Worm (Caenorhabditis elegans) whole organism, young adult: ENCODE data around the gene abu-13.

Experiments used
- C17E4.6 ChIP-seq: fragments of 200-800 bp; sonication (Bioruptor generic); IDR thresholded peaks from 2 replicates; pipeline ENCODE4 v1.3.6; 2022; ENCODE audit warnings: missing genetic modification reagents, missing genetic modification characterization, missing compliant biosample characterization
- D2030.7 ChIP-seq: fragments of 200-800 bp; sonication (Bioruptor generic); IDR thresholded peaks from 2 replicates; pipeline ENCODE4 v1.3.6; 2022; ENCODE audit warnings: missing genetic modification reagents, missing genetic modification characterization, missing compliant biosample characterization
- F23B12.7 ChIP-seq: sonication (generic microtip); optimal IDR thresholded peaks from 2 replicates; lab custom pipeline; 2017; ENCODE audit warnings: missing genetic modification characterization, mild to moderate bottlenecking, missing compliant biosample characterization, antibody characterized with exemption, moderate library complexity; ENCODE audit not compliant: insufficient read depth
- F57A8.1 ChIP-seq: fragments of 200-800 bp; sonication (Bioruptor generic); optimal IDR thresholded peaks from 2 replicates; lab custom pipeline; 2018; ENCODE audit warnings: mild to moderate bottlenecking, missing genetic modification characterization, moderate library complexity, missing compliant biosample characterization
- K11D2.4 ChIP-seq: fragments of 200-800 bp; sonication (Bioruptor generic); IDR thresholded peaks from 2 replicates; pipeline ENCODE4 v1.3.6; 2022; ENCODE audit warnings: missing genetic modification reagents, missing genetic modification characterization, missing compliant biosample characterization
- K12H6.12 ChIP-seq: fragments of 200-800 bp; sonication (Bioruptor generic); optimal IDR thresholded peaks from 2 replicates; lab custom pipeline; 2018; ENCODE audit warnings: mild to moderate bottlenecking, missing genetic modification characterization, missing compliant biosample characterization
- T26A5.8 ChIP-seq: sonication (generic microtip); optimal IDR thresholded peaks from 2 replicates; lab custom pipeline; 2016; ENCODE audit warnings: missing genetic modification characterization, missing compliant biosample characterization
- Y53F4B.3 ChIP-seq: fragments of 200-800 bp; sonication (Bioruptor generic); IDR thresholded peaks from 2 replicates; pipeline ENCODE4 v1.3.6; 2022; ENCODE audit warnings: missing genetic modification reagents, missing genetic modification characterization, missing compliant biosample characterization
- Y53G8AR.9 ChIP-seq: fragments of 200-800 bp; sonication (Bioruptor generic); conservative IDR thresholded peaks from 2 replicates; pipeline ENCODE4 v1.3.6; 2022; ENCODE audit warnings: missing genetic modification reagents, missing genetic modification characterization, missing compliant biosample characterization
- Y56A3A.18 ChIP-seq: fragments of 200-800 bp; sonication (Bioruptor generic); IDR thresholded peaks from 2 replicates; pipeline ENCODE4 v1.3.6; 2022; ENCODE audit warnings: missing genetic modification reagents, missing genetic modification characterization, missing compliant biosample characterization
- bed-1 ChIP-seq: fragments of 200-800 bp; sonication (Bioruptor generic); IDR thresholded peaks from 2 replicates; pipeline ENCODE4 v1.3.6; 2022; ENCODE audit warnings: missing genetic modification reagents, missing genetic modification characterization, missing compliant biosample characterization
- cebp-1 ChIP-seq, 2 experiments: fragments of 200-800 bp in 1 of 2; sonication (Bioruptor generic) in 1 of 2; sonication (generic microtip) in 1 of 2; IDR thresholded peaks in 1 of 2; optimal IDR thresholded peaks in 1 of 2; 2 replicates each; pipeline versions ENCODE4 v1.3.6 to Lab custom; 2017 to 2022; ENCODE audit warnings: missing compliant biosample characterization in 2 of 2, missing genetic modification characterization in 2 of 2, mild to moderate bottlenecking in 1 of 2, missing genetic modification reagents in 1 of 2, moderate library complexity in 1 of 2
- ceh-100 ChIP-seq: fragments of 200-800 bp; sonication (Bioruptor generic); IDR thresholded peaks from 2 replicates; pipeline ENCODE4 v1.3.6; 2022; ENCODE audit warnings: missing genetic modification reagents, missing genetic modification characterization, missing compliant biosample characterization
- egl-18 ChIP-seq: fragments of 200-800 bp; sonication (Bioruptor generic); IDR thresholded peaks from 2 replicates; pipeline ENCODE4 v1.3.6; 2022; ENCODE audit warnings: missing genetic modification reagents, missing genetic modification characterization, missing compliant biosample characterization
- egl-44 ChIP-seq: fragments of 200-800 bp; sonication (Bioruptor generic); IDR thresholded peaks from 2 replicates; pipeline ENCODE4 v1.3.6; 2022; ENCODE audit warnings: missing genetic modification reagents, missing genetic modification characterization, missing compliant biosample characterization
- him-1 ChIP-seq: sonication (generic microtip); optimal IDR thresholded peaks from 2 replicates; lab custom pipeline; 2016; ENCODE audit warnings: missing genotype, missing genetic modification reagents, missing genetic modification characterization, missing compliant biosample characterization
- hrde-1 ChIP-seq: sonication (generic microtip); optimal IDR thresholded peaks from 2 replicates; lab custom pipeline; 2016; ENCODE audit warnings: missing genetic modification characterization, mild to moderate bottlenecking, missing compliant biosample characterization, moderate library complexity, missing genotype, missing genetic modification reagents, borderline replicate concordance
- let-526 ChIP-seq: fragments of 200-800 bp; sonication (Bioruptor generic); IDR thresholded peaks from 2 replicates; pipeline ENCODE4 v1.3.6; 2022; ENCODE audit warnings: missing genetic modification reagents, missing genetic modification characterization, missing compliant biosample characterization
- lin-35 ChIP-seq, 3 experiments: fragments of 150-350 bp in 2 of 3; sonication (generic microtip) in 1 of 3; optimal IDR thresholded peaks; 2 replicates each; lab custom pipeline; 2014 to 2018; ENCODE audit warnings: missing biosample characterization in 3 of 3, missing genetic modification characterization in 3 of 3, missing genetic modification reagents in 3 of 3
- lin-40 ChIP-seq: sonication (generic microtip); optimal IDR thresholded peaks from 2 replicates; lab custom pipeline; 2016; ENCODE audit warnings: missing genetic modification characterization, mild to moderate bottlenecking, missing compliant biosample characterization, missing genotype, missing genetic modification reagents
- lsy-27 ChIP-seq: sonication (generic microtip); optimal IDR thresholded peaks from 2 replicates; lab custom pipeline; 2017; ENCODE audit warnings: missing genetic modification characterization, mild to moderate bottlenecking, missing compliant biosample characterization, antibody characterized with exemption, missing genotype, borderline replicate concordance; ENCODE audit not compliant: insufficient read depth
- madf-8 ChIP-seq: fragments of 200-800 bp; sonication (Bioruptor generic); conservative IDR thresholded peaks from 2 replicates; pipeline ENCODE4 v1.3.6; 2022; ENCODE audit warnings: missing genetic modification reagents, missing genetic modification characterization, missing compliant biosample characterization
- mel-28 ChIP-seq: sonication (generic microtip); optimal IDR thresholded peaks from 2 replicates; lab custom pipeline; 2016; ENCODE audit warnings: borderline replicate concordance, mild to moderate bottlenecking, missing genetic modification characterization, missing compliant biosample characterization
- nfyb-1 ChIP-seq: fragments of 200-800 bp; sonication (Bioruptor generic); IDR thresholded peaks from 2 replicates; pipeline ENCODE4 v1.3.6; 2022; ENCODE audit warnings: missing genetic modification reagents, missing genetic modification characterization, missing compliant biosample characterization
- nhr-120 ChIP-seq: fragments of 200-800 bp; sonication (Bioruptor generic); IDR thresholded peaks from 2 replicates; pipeline ENCODE4 v1.3.6; 2022; ENCODE audit warnings: missing genetic modification characterization, missing compliant biosample characterization
- nhr-27 ChIP-seq: fragments of 200-800 bp; sonication (Bioruptor generic); optimal IDR thresholded peaks from 2 replicates; lab custom pipeline; 2018; ENCODE audit warnings: mild to moderate bottlenecking, missing genetic modification characterization, moderate library complexity, missing compliant biosample characterization
- nhr-80 ChIP-seq: sonication (generic microtip); optimal IDR thresholded peaks from 2 replicates; lab custom pipeline; 2016; ENCODE audit warnings: missing genetic modification characterization, missing compliant biosample characterization
- repo-1 ChIP-seq: sonication (generic microtip); optimal IDR thresholded peaks from 2 replicates; lab custom pipeline; 2017; ENCODE audit warnings: mild to moderate bottlenecking, missing genetic modification characterization, missing compliant biosample characterization
- rpc-1 ChIP-seq, 2 experiments: fragments of 150-350 bp in 1 of 2; sonication (generic microtip) in 1 of 2; optimal IDR thresholded peaks; 2 replicates each; lab custom pipeline; 2014 to 2018; ENCODE audit warnings: missing biosample characterization in 1 of 2, missing genetic modification characterization in 1 of 2, missing genetic modification reagents in 1 of 2, missing genotype in 1 of 2
- sdz-38 ChIP-seq: sonication (generic microtip); optimal IDR thresholded peaks from 2 replicates; lab custom pipeline; 2016; ENCODE audit warnings: missing genotype, missing genetic modification characterization, missing compliant biosample characterization
- somi-1 ChIP-seq: fragments of 200-800 bp; sonication (Bioruptor generic); optimal IDR thresholded peaks from 2 replicates; lab custom pipeline; 2018; ENCODE audit warnings: mild to moderate bottlenecking, missing genetic modification characterization, missing compliant biosample characterization
- tbp1 ChIP-seq: fragments of 200-800 bp; sonication (Bioruptor generic); optimal IDR thresholded peaks from 2 replicates; lab custom pipeline; 2018; ENCODE audit warnings: mild to moderate bottlenecking, missing genetic modification characterization, missing compliant biosample characterization
- tbx-9 ChIP-seq: sonication (generic microtip); optimal IDR thresholded peaks from 2 replicates; lab custom pipeline; 2016; ENCODE audit warnings: borderline replicate concordance, missing genetic modification characterization, inconsistent platforms, missing compliant biosample characterization
- unc-62 ChIP-seq: fragments of 150-350 bp; optimal IDR thresholded peaks from 2 replicates; lab custom pipeline; 2014; ENCODE audit warnings: missing biosample characterization, missing genetic modification reagents, missing genetic modification characterization
- ztf-18 ChIP-seq: sonication (generic microtip); optimal IDR thresholded peaks from 2 replicates; lab custom pipeline; 2016; ENCODE audit warnings: missing genotype, mild to moderate bottlenecking, missing genetic modification characterization, missing compliant biosample characterization
- ztf-26 ChIP-seq: sonication (generic microtip); optimal IDR thresholded peaks from 2 replicates; lab custom pipeline; 2017; ENCODE audit warnings: missing genetic modification characterization, missing compliant biosample characterization

Gene abu-13

ce11 chrIII:6912381-6912780, 33.3 kb downstream of the abu-13 start, which contains the start of gene pdf-1:
TSS of gene pdf-1 (minus strand) at chrIII:6912481.
- no peak for TF ChIP-seq nfyb-1 (GFP tag; lab: Robert Waterston, UW)
- no peak for TF ChIP-seq D2030.7 (GFP tag; lab: Robert Waterston, UW)

ce11 chrIII:6906409-6906808, 39.3 kb downstream of the abu-13 start, which contains the start of gene T07E3.2:
TSS of gene T07E3.2 (plus strand) at chrIII:6906709.
- no peak for TF ChIP-seq madf-8
- TF ChIP-seq, all 124 proteins: peak for 0

ce11 chrIII:6904468-6904867, 41.2 kb downstream of the abu-13 start:
- TF ChIP-seq egl-18 (GFP tag; lab: Robert Waterston, UW) = no peak
- no peak for TF ChIP-seq K12H6.12 (tag; lab: Kevin White, UChicago)
- no peak for TF ChIP-seq nhr-120 (GFP tag; lab: Robert Waterston, UW)
- TF ChIP-seq F23B12.7 (tag; lab: Kevin White, UChicago) = no peak
- TF ChIP-seq lin-35 (GFP tag; optimal IDR thresholded peaks at IDR 0.05; lab: Kevin White, UChicago) = no peak
- TF ChIP-seq ceh-100 (GFP tag; lab: Robert Waterston, UW) = no peak
- no peak for TF ChIP-seq Y56A3A.18 (GFP tag; lab: Robert Waterston, UW)
- no peak for TF ChIP-seq ztf-18 (tag; lab: Kevin White, UChicago)
- TF ChIP-seq tbx-9 (tag; lab: Kevin White, UChicago) = no peak
- TF ChIP-seq unc-62 (GFP tag; lab: Kevin White, UChicago) = no peak
- TF ChIP-seq rpc-1 (optimal IDR thresholded peaks at IDR 0.05; lab: Kevin White, UChicago) = no peak
- no peak for TF ChIP-seq rpc-1 (tag; optimal IDR thresholded peaks at IDR 0.05; lab: Kevin White, UChicago)
- TF ChIP-seq let-526 = no peak
- TF ChIP-seq egl-44 (GFP tag; lab: Robert Waterston, UW) = no peak
- no peak for TF ChIP-seq hrde-1 (tag; lab: Kevin White, UChicago)
- TF ChIP-seq lin-40 (tag; lab: Kevin White, UChicago) = no peak
- TF ChIP-seq bed-1 (GFP tag; lab: Robert Waterston, UW) = no peak
- TF ChIP-seq, all 124 proteins: peak for 0

- TF ChIP-seq C17E4.6 (GFP tag; lab: Robert Waterston, UW) = no peak
- no peak for TF ChIP-seq him-1 (tag; lab: Kevin White, UChicago)
- peak; percentile 51 for TF ChIP-seq nhr-80
- TF ChIP-seq cebp-1 (GFP tag; IDR thresholded peaks at IDR 0.05; lab: Robert Waterston, UW) = no peak
- peak; percentile 40 for TF ChIP-seq cebp-1 (tag; optimal IDR thresholded peaks at IDR 0.05; lab: Kevin White, UChicago)
- TF ChIP-seq sdz-38 (tag; lab: Kevin White, UChicago) = no peak
Measured at ce11 chrIII:6903056-6903977, 42.4 kb downstream of the abu-13 start, which contains the start of the genes brc-2 and T07E3.3. TSS of gene brc-2 (minus strand) at chrIII:6903106. TSS of gene T07E3.3 (plus strand) at chrIII:6903877.

- TF ChIP-seq T26A5.8 (tag; lab: Kevin White, UChicago) = no peak
- TF ChIP-seq repo-1 (tag; lab: Kevin White, UChicago) = peak; percentile 36
Measured at ce11 chrIII:6900609-6901008, 45.1 kb downstream of the abu-13 start.

- TF ChIP-seq lsy-27 (tag; lab: Kevin White, UChicago) (no peak), Y53G8AR.9 (GFP tag; lab: Robert Waterston, UW) (0 out of 2 replicates have a peak, but pooled peaks have one; percentile 8), mel-28 (no peak), K11D2.4 (GFP tag; lab: Robert Waterston, UW) (peak; percentile 33; the same call in 1 of the 2 replicates), Y53F4B.3 (GFP tag; lab: Robert Waterston, UW) (no peak), lin-40 (tag; lab: Kevin White, UChicago) (peak; percentile 13), K12H6.12 (tag; lab: Kevin White, UChicago) (no peak), nhr-27 (tag; lab: Kevin White, UChicago) (no peak), F57A8.1 (no peak), tbp1 (GFP tag; lab: Kevin White, UChicago) (peak; percentile 7), ztf-26 (peak; percentile 43), somi-1 (GFP tag; lab: Kevin White, UChicago) (peak; percentile 60)
Measured at ce11 chrIII:6898518-6898917, 47.2 kb downstream of the abu-13 start.
